Worm (Caenorhabditis elegans) whole organism, young adult: ENCODE results near the gene endu-2.

Experiments
- D2030.7 ChIP-seq: fragments of 200-800 bp; sonication (Bioruptor generic); IDR thresholded peaks from 2 replicates; pipeline ENCODE4 v1.3.6; 2022; ENCODE audit warnings: missing genetic modification reagents, missing genetic modification characterization, missing compliant biosample characterization
- F49E8.2 ChIP-seq: sonication (generic microtip); optimal IDR thresholded peaks from 3 replicates; lab custom pipeline; 2017; ENCODE audit warnings: missing genetic modification characterization, mild to moderate bottlenecking, missing compliant biosample characterization, antibody characterized with exemption, moderate library complexity; ENCODE audit not compliant: insufficient read depth
- ama-1 ChIP-seq, 3 experiments: fragments of 150-350 bp in 1 of 3; sonication (generic microtip) in 2 of 3; optimal IDR thresholded peaks; 2 replicates each; lab custom pipeline; 2014 to 2018; ENCODE audit warnings: missing biosample characterization in 2 of 3, missing genetic modification characterization in 2 of 3, missing genetic modification reagents in 2 of 3
- dox-1 ChIP-seq: fragments of 200-800 bp; sonication (Bioruptor generic); IDR thresholded peaks from 2 replicates; pipeline ENCODE4 v1.3.6; 2022; ENCODE audit warnings: missing genetic modification reagents, missing genetic modification characterization, missing compliant biosample characterization
- dpl-1 ChIP-seq: fragments of 150-350 bp; optimal IDR thresholded peaks from 2 replicates; lab custom pipeline; 2014; ENCODE audit warnings: missing biosample characterization, missing genetic modification reagents, missing genetic modification characterization
- ets-4 ChIP-seq: fragments of 200-800 bp; sonication (Bioruptor generic); optimal IDR thresholded peaks from 2 replicates; lab custom pipeline; 2018; ENCODE audit warnings: mild to moderate bottlenecking, missing genetic modification characterization, missing compliant biosample characterization
- lin-26 ChIP-seq: fragments of 200-800 bp; sonication (Bioruptor generic); IDR thresholded peaks from 2 replicates; pipeline ENCODE4 v1.3.6; 2022; ENCODE audit warnings: missing genetic modification reagents, missing genetic modification characterization, missing compliant biosample characterization
- lsl-1 ChIP-seq: fragments of 200-800 bp; sonication (Bioruptor generic); optimal IDR thresholded peaks from 2 replicates; lab custom pipeline; 2018; ENCODE audit warnings: mild to moderate bottlenecking, missing genetic modification characterization, moderate library complexity, missing compliant biosample characterization
- nhr-27 ChIP-seq: fragments of 200-800 bp; sonication (Bioruptor generic); optimal IDR thresholded peaks from 2 replicates; lab custom pipeline; 2018; ENCODE audit warnings: mild to moderate bottlenecking, missing genetic modification characterization, moderate library complexity, missing compliant biosample characterization
- sea-2 ChIP-seq: fragments of 200-800 bp; sonication (Bioruptor generic); IDR thresholded peaks from 2 replicates; pipeline ENCODE4 v1.3.6; 2022; ENCODE audit warnings: missing genetic modification characterization, missing compliant biosample characterization
- sptf-2 ChIP-seq: fragments of 200-800 bp; sonication (Bioruptor generic); optimal IDR thresholded peaks from 2 replicates; lab custom pipeline; 2018; ENCODE audit warnings: mild to moderate bottlenecking, missing genetic modification characterization, missing compliant biosample characterization
- unc-130 ChIP-seq: sonication (generic microtip); optimal IDR thresholded peaks from 2 replicates; lab custom pipeline; 2016; ENCODE audit warnings: missing genetic modification reagents, missing genetic modification characterization, missing compliant biosample characterization
- unc-62 ChIP-seq: fragments of 150-350 bp; optimal IDR thresholded peaks from 2 replicates; lab custom pipeline; 2014; ENCODE audit warnings: missing biosample characterization, missing genetic modification reagents, missing genetic modification characterization
- ztf-18 ChIP-seq: sonication (generic microtip); optimal IDR thresholded peaks from 2 replicates; lab custom pipeline; 2016; ENCODE audit warnings: missing genotype, mild to moderate bottlenecking, missing genetic modification characterization, missing compliant biosample characterization

ce11 chrX:8285169-8285796 is 43.2 kb downstream of the endu-2 start, which contains the start of the genes fis-2 and F13B9.2:
- no peak for TF ChIP-seq ztf-18 (tag; lab: Kevin White, UChicago)
- TF ChIP-seq unc-62 (GFP tag; lab: Kevin White, UChicago) = no peak
- TF ChIP-seq ama-1 (optimal IDR thresholded peaks at IDR 0.05; lab: Kevin White, UChicago) = no peak
- no peak for TF ChIP-seq ama-1 (GFP tag; optimal IDR thresholded peaks at IDR 0.05; lab: Kevin White, UChicago)
- TF ChIP-seq D2030.7 (GFP tag; lab: Robert Waterston, UW) = no peak
- no peak for TF ChIP-seq sptf-2 (GFP tag; lab: Kevin White, UChicago)
- no peak for TF ChIP-seq ets-4 (GFP tag; lab: Kevin White, UChicago)
- TF ChIP-seq nhr-27 (tag; lab: Kevin White, UChicago) = no peak
- no peak for TF ChIP-seq lsl-1 (GFP tag; lab: Kevin White, UChicago)
- no peak for TF ChIP-seq lin-26
- no peak for TF ChIP-seq dpl-1 (GFP tag; lab: Kevin White, UChicago)
- no peak for TF ChIP-seq dox-1 (GFP tag; lab: Robert Waterston, UW)
- no peak for TF ChIP-seq F49E8.2 (tag; lab: Kevin White, UChicago)
- no peak for TF ChIP-seq sea-2
- TF ChIP-seq unc-130 (GFP tag; lab: Kevin White, UChicago) = no peak
